Worm (Caenorhabditis elegans): Measurements from ENCODE around the gene lad-2.

lad-2 gene

ce11 chrIV:2959798-2960197 lies 18.5 kb downstream of the lad-2 start, which contains the start of gene ser-6:
Gene ser-6 (plus strand): TSS chrIV:2960098.
- no peak for TF ChIP-seq lsy-12 (tag; optimal IDR thresholded peaks at IDR 0.05)
- no peak for TF ChIP-seq ama-1 (optimal IDR thresholded peaks at IDR 0.05)
- TF ChIP-seq ceh-16 (tag; optimal IDR thresholded peaks at IDR 0.05): no peak
- no peak for TF ChIP-seq ceh-9 (tag; optimal IDR thresholded peaks at IDR 0.05)
- no peak for TF ChIP-seq nhr-28 (tag; optimal IDR thresholded peaks at IDR 0.05)

- no peak for TF ChIP-seq nhr-43 (tag; optimal IDR thresholded peaks at IDR 0.05; ENCODE audit: poor library complexity, severe bottlenecking)
- no peak for TF ChIP-seq nhr-76 (tag; optimal IDR thresholded peaks at IDR 0.05)
- no peak for TF ChIP-seq lsy-12 (tag; optimal IDR thresholded peaks at IDR 0.05)
- no peak for TF ChIP-seq egl-5 (tag; optimal IDR thresholded peaks at IDR 0.05)
- TF ChIP-seq nhr-77 (tag; optimal IDR thresholded peaks at IDR 0.05): no peak
- TF ChIP-seq fos-1 (tag; optimal IDR thresholded peaks at IDR 0.05): no peak
- no peak for TF ChIP-seq ztf-4 (tag; optimal IDR thresholded peaks at IDR 0.05)
Observed at ce11 chrIV:2935194-2935593, 43.1 kb downstream of the lad-2 start.

ce11 chrIV:2931228-2931627 lies 47.1 kb downstream of the lad-2 start, which contains the start of gene samt-1:
Gene samt-1 (plus strand): TSS chrIV:2931403.
- no peak for TF ChIP-seq nhr-237 (tag; optimal IDR thresholded peaks at IDR 0.05)
- peak; percentile 41 for TF ChIP-seq elt-2 (tag; optimal IDR thresholded peaks at IDR 0.05)

ce11 chrIV:2928409-2928808 lies 49.9 kb downstream of the lad-2 start, which contains the start of gene manf-1:
Gene manf-1 (minus strand): TSS chrIV:2928421.
- TF ChIP-seq nfya-1 (tag; optimal IDR thresholded peaks at IDR 0.05; ENCODE audit: insufficient read depth) (peak; percentile 79), aly-2 (tag; optimal IDR thresholded peaks at IDR 0.05) (no peak), ZK546.5 (tag; optimal IDR thresholded peaks at IDR 0.05) (no peak), elt-1 (tag; optimal IDR thresholded peaks at IDR 0.05) (no peak), skn-1 (tag; optimal IDR thresholded peaks at IDR 0.05) (peak; percentile 48), nhr-25 (tag; optimal IDR thresholded peaks at IDR 0.05) (peak; percentile 59), lin-15B (tag; optimal IDR thresholded peaks at IDR 0.05) (peak; percentile 80), nhr-43 (tag; optimal IDR thresholded peaks at IDR 0.05; ENCODE audit: poor library complexity, severe bottlenecking) (no peak), ceh-28 (tag; optimal IDR thresholded peaks at IDR 0.05) (no peak), elt-3 (tag; optimal IDR thresholded peaks at IDR 0.05) (no peak), fkh-10 (GFP tag; optimal IDR thresholded peaks at IDR 0.05) (no peak), egl-5 (tag; optimal IDR thresholded peaks at IDR 0.05) (peak; percentile 23), eor-1 (tag; optimal IDR thresholded peaks at IDR 0.05) (no peak), nhr-23 (tag; optimal IDR thresholded peaks at IDR 0.05) (peak; percentile 52), mml-1 (tag; optimal IDR thresholded peaks at IDR 0.05) (no peak), daf-12 (tag; optimal IDR thresholded peaks at IDR 0.05) (no peak), zag-1 (tag; optimal IDR thresholded peaks at IDR 0.05) (no peak), snpc-4 (tag; optimal IDR thresholded peaks at IDR 0.05) (peak; percentile 62), egl-27 (tag; optimal IDR thresholded peaks at IDR 0.05) (no peak), pha-4 (tag; optimal IDR thresholded peaks at IDR 0.05) (peak; percentile 70), nhr-67 (tag; optimal IDR thresholded peaks at IDR 0.05) (no peak), lsy-12 (tag; optimal IDR thresholded peaks at IDR 0.05) (peak; percentile 38), jun-1 (tag; optimal IDR thresholded peaks at IDR 0.05) (peak; percentile 53), lin-39 (tag; optimal IDR thresholded peaks at IDR 0.05) (peak; percentile 70), fkh-2 (tag; optimal IDR thresholded peaks at IDR 0.05) (no peak), tbx-2 (tag; optimal IDR thresholded peaks at IDR 0.05) (peak; percentile 39), nhr-11 (tag; optimal IDR thresholded peaks at IDR 0.05) (no peak), elt-2 (tag; optimal IDR thresholded peaks at IDR 0.05) (peak; percentile 39), nhr-76 (tag; optimal IDR thresholded peaks at IDR 0.05) (no peak), hmg-11 (tag; optimal IDR thresholded peaks at IDR 0.05) (peak; percentile 71), nhr-28 (tag; optimal IDR thresholded peaks at IDR 0.05) (no peak)

All from whole organism, L3 larva.